Fruit fly (Drosophila melanogaster) whole organism, pupa: ENCODE results near the gene Galphaf.

Experiments
- CG10348 ChIP-seq: fragments of 200-800 bp; sonication (Bioruptor generic); IDR thresholded peaks from 2 replicates; pipeline ENCODE4 v1.3.6; 2022; ENCODE audit warnings: missing biosample characterization, missing genetic modification characterization
- CG12605 ChIP-seq: fragments of 200-800 bp; sonication (Bioruptor generic); IDR thresholded peaks from 2 replicates; pipeline ENCODE4 v1.3.6; 2022; ENCODE audit warnings: missing biosample characterization, missing genetic modification characterization
- CG13204 ChIP-seq: fragments of 200-800 bp; sonication (Bioruptor generic); optimal IDR thresholded peaks from 2 replicates; lab custom pipeline; 2018; ENCODE audit warnings: missing biosample characterization, mild to moderate bottlenecking, missing genetic modification characterization, moderate library complexity
- CG14655 ChIP-seq: fragments of 200-800 bp; sonication (Bioruptor generic); optimal IDR thresholded peaks from 3 replicates; lab custom pipeline; 2017; ENCODE audit warnings: mild to moderate bottlenecking, missing biosample characterization, missing genetic modification reagents, missing genetic modification characterization
- CG15710 ChIP-seq: fragments of 200-800 bp; sonication (Bioruptor generic); optimal IDR thresholded peaks from 2 replicates; lab custom pipeline; 2018; ENCODE audit warnings: missing biosample characterization, mild to moderate bottlenecking, missing genetic modification characterization, moderate library complexity
- CG17806 ChIP-seq: fragments of 200-800 bp; sonication (Bioruptor generic); optimal IDR thresholded peaks from 2 replicates; lab custom pipeline; 2018; ENCODE audit warnings: missing biosample characterization, mild to moderate bottlenecking, missing genetic modification characterization, moderate library complexity
- CG32121 ChIP-seq: fragments of 200-800 bp; sonication (Bioruptor generic); IDR thresholded peaks from 2 replicates; pipeline ENCODE4 v1.3.6; 2022; ENCODE audit warnings: missing biosample characterization, missing genetic modification characterization
- CG34367 ChIP-seq: fragments of 200-800 bp; sonication (Bioruptor generic); optimal IDR thresholded peaks from 2 replicates; lab custom pipeline; 2018; ENCODE audit warnings: missing biosample characterization, mild to moderate bottlenecking, missing genetic modification characterization
- CG4496 ChIP-seq: fragments of 200-800 bp; sonication (Bioruptor generic); IDR thresholded peaks from 3 replicates; pipeline ENCODE4 v1.3.6; 2022; ENCODE audit warnings: missing biosample characterization, missing genetic modification characterization
- CG8159 ChIP-seq: fragments of 200-800 bp; sonication (Bioruptor generic); optimal IDR thresholded peaks from 3 replicates; lab custom pipeline; 2018; ENCODE audit warnings: missing biosample characterization, mild to moderate bottlenecking, missing genetic modification characterization, moderate library complexity
- CG8301 ChIP-seq: fragments of 200-800 bp; sonication (Bioruptor generic); optimal IDR thresholded peaks from 2 replicates; lab custom pipeline; 2018; ENCODE audit warnings: missing biosample characterization, mild to moderate bottlenecking, missing genetic modification characterization
- CG9948 ChIP-seq: fragments of 200-800 bp; sonication (Bioruptor generic); optimal IDR thresholded peaks from 2 replicates; lab custom pipeline; 2018; ENCODE audit warnings: missing biosample characterization, mild to moderate bottlenecking, missing genetic modification characterization, moderate library complexity
- D1 ChIP-seq: fragments of 200-800 bp; sonication (Bioruptor generic); optimal IDR thresholded peaks from 2 replicates; lab custom pipeline; 2018; ENCODE audit warnings: missing biosample characterization, mild to moderate bottlenecking, missing genetic modification characterization, moderate library complexity
- EcR ChIP-seq: fragments of 200-800 bp; sonication (Bioruptor generic); optimal IDR thresholded peaks from 3 replicates; lab custom pipeline; 2019; ENCODE audit warnings: missing biosample characterization, missing genetic modification characterization, mild to moderate bottlenecking, moderate library complexity, missing genetic modification reagents
- Ets98B ChIP-seq: fragments of 200-800 bp; sonication (Bioruptor generic); IDR thresholded peaks from 2 replicates; pipeline ENCODE4 v1.3.6; 2022; ENCODE audit warnings: missing biosample characterization, missing genetic modification characterization
- Pif1A ChIP-seq: fragments of 200-800 bp; sonication (Bioruptor generic); optimal IDR thresholded peaks from 3 replicates; lab custom pipeline; 2016; ENCODE audit warnings: missing biosample characterization, missing genetic modification characterization
- Pif1B ChIP-seq: fragments of 200-800 bp; sonication (Bioruptor generic); optimal IDR thresholded peaks from 3 replicates; lab custom pipeline; 2016; ENCODE audit warnings: missing biosample characterization, missing genetic modification characterization
- Snoo ChIP-seq: fragments of 200-800 bp; sonication (Bioruptor generic); optimal IDR thresholded peaks from 3 replicates; lab custom pipeline; 2017; ENCODE audit warnings: missing biosample characterization, mild to moderate bottlenecking, missing genetic modification characterization, inconsistent platforms
- fd96Ca ChIP-seq: fragments of 200-800 bp; sonication (Bioruptor generic); IDR thresholded peaks from 3 replicates; pipeline ENCODE4 v1.3.6; 2022; ENCODE audit warnings: missing biosample characterization, missing genetic modification characterization
- gl ChIP-seq: fragments of 200-800 bp; sonication (Bioruptor generic); optimal IDR thresholded peaks from 2 replicates; lab custom pipeline; 2018; ENCODE audit warnings: missing biosample characterization, mild to moderate bottlenecking, missing genetic modification characterization
- rn ChIP-seq: fragments of 200-800 bp; sonication (Bioruptor generic); IDR thresholded peaks from 2 replicates; pipeline ENCODE4 v1.3.6; 2022; ENCODE audit warnings: missing biosample characterization, missing genetic modification characterization

Gene Galphaf

DNA sequence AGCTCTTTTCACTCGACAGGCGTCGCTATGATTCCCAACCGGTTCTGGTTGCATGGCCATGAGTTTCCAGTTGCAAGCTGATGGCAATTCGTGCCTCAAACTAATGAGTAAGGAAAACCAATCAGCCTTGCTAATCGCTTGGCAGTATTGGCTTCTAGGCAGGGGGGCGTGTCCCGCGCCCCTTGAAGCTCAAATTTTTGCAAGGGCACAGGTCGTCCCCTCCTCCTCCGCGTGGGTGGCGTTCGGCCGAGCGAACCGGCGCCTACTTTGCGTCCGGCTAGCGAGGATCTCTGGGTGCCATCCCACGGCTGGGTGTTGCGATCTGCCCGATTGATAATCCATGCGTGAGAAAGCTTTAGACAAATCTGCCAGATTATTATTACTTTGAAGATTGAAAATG, 14.1 kb downstream of the Galphaf start:
- no peak for TF ChIP-seq CG34367
- no peak for TF ChIP-seq CG8159 (tag; lab: Kevin White, UChicago)
- TF ChIP-seq gl (tag; lab: Kevin White, UChicago) = no peak
- no peak for TF ChIP-seq Pif1B
- TF ChIP-seq CG8301 (tag; lab: Kevin White, UChicago) = no peak
- no peak for TF ChIP-seq Snoo (tag; lab: Kevin White, UChicago)
- TF ChIP-seq rn = no peak
- TF ChIP-seq CG17806 (tag; lab: Kevin White, UChicago) = no peak
- TF ChIP-seq Ets98B (GFP tag; lab: Robert Waterston, UW) = no peak
- TF ChIP-seq CG4496 (GFP tag; lab: Robert Waterston, UW) = no peak
- TF ChIP-seq D1 = no peak
- no peak for TF ChIP-seq CG9948 (tag; lab: Kevin White, UChicago)
- TF ChIP-seq, all 21 proteins: peak for 0

DNA sequence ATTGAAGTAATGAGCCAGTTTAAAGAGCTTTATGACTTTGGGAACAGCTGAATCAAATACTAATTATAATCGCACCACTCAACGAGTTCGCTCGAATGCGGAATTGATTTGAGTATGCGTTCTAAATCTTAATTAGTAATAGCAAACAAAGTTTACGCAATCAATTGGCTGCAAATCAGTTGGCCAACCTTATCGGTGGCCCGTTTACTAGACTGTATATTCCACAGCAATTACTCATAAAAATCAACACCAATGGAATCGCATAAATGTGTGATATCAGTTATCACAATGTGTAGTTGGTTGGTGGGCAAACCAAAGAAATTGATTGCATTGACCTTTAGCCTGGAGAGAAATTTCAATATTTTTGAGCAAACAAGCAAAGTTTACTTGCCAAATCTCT, 15.2 kb downstream of the Galphaf start:
- TF ChIP-seq CG13204 (GFP tag; lab: Kevin White, UChicago) = no peak
- no peak for TF ChIP-seq Pif1B
- no peak for TF ChIP-seq CG17806 (tag; lab: Kevin White, UChicago)
- TF ChIP-seq CG15710 (tag; lab: Kevin White, UChicago) = no peak
- TF ChIP-seq fd96Ca (GFP tag; lab: Robert Waterston, UW) = no peak
- TF ChIP-seq CG12605 (GFP tag; lab: Robert Waterston, UW) = no peak
- TF ChIP-seq CG8301 (tag; lab: Kevin White, UChicago) = no peak
- TF ChIP-seq Snoo (tag; lab: Kevin White, UChicago) = no peak

DNA sequence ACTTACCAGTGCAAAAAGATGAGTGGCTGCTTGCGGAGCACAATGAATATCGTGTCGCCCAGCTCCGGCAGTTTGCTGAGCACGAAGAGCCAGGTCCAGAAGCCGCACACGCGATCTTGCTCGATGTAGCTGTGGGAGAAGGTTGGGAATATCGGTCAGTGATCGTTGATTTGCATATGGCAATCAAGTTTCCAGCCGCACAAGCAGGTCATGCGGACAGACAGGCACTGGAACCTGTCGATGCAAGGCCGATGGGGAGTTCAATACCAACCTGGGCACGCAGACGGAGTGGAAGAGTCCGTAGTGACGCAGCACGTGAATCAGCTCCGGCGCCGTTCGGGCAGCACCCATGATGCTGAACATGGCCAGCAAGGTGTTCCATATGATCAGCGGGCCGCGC, 16.6 kb downstream of the Galphaf start:
- no peak for TF ChIP-seq CG14655
- TF ChIP-seq CG34367 = no peak
- TF ChIP-seq CG13204 (GFP tag; lab: Kevin White, UChicago) = no peak
- TF ChIP-seq EcR (GFP tag; lab: Kevin White, UChicago) = peak; percentile 80
- TF ChIP-seq CG17806 (tag; lab: Kevin White, UChicago) = no peak

DNA sequence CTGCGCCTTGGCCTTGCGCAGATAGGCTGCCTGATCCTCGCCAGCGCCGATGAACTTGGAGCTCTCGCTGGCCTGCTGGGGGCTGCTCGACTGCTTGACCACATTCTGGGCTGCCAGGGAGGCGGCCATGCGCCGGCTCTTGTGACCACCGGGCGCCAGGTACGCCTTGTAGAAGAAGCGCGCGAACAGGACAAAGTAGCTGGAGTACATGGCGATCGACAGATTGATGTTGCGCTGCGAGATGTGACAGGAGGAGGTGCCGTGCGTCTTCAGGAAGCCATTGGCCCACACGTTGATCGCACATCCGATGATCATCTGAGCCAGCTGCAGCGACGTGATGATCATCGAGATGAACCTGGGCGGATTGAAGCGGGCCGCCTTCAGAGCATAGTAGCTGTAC, 17.7 kb downstream of the Galphaf start:
- no peak for TF ChIP-seq CG8301 (tag; lab: Kevin White, UChicago)
- TF ChIP-seq CG10348 (GFP tag; lab: Robert Waterston, UW) = no peak
- TF ChIP-seq CG15710 (tag; lab: Kevin White, UChicago) = no peak
- no peak for TF ChIP-seq CG32121
- TF ChIP-seq CG4496 (GFP tag; lab: Robert Waterston, UW) = no peak
- TF ChIP-seq Pif1A (GFP tag; lab: Kevin White, UChicago) = no peak
- no peak for TF ChIP-seq CG13204 (GFP tag; lab: Kevin White, UChicago)
- TF ChIP-seq, all 21 proteins: peak for 0

DNA sequence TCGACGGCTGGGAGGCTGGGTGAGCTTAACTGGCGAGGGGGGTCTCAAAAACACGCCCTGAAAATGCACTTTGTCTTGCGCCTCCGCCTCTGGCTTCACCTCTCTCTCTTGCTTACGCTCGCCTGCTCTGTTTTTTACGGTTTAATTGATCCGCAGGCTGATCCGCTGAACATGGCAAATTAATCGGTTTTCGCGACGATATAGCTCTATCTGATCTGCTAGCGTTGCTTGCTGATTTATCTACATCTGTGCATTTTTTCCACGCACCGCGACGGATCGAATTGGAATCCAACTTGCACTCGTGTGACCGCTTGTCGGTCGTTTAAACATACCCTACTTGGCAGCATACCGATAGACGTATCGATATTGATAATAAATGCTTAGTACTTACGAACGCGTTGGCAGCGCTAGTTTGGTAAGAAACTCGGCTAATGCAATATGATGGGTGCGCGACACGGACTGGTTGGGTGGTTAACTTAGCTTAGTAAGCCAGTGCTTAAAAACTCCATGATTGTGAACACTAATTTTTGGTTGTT, 20.1 kb downstream of the Galphaf start, which contains the start of gene Abl:
Gene Abl (minus strand): TSS at position 305 of the 536 bp plus-strand sequence.
- TF ChIP-seq CG13204 (GFP tag; lab: Kevin White, UChicago) (peak; percentile 47), CG32121 (peak; percentile 29; the same call in 1 of the 2 replicates), CG9948 (tag; lab: Kevin White, UChicago) (no peak), Pif1A (GFP tag; lab: Kevin White, UChicago) (no peak), fd96Ca (GFP tag; lab: Robert Waterston, UW) (no peak), CG8301 (tag; lab: Kevin White, UChicago) (no peak), CG15710 (tag; lab: Kevin White, UChicago) (no peak), Ets98B (GFP tag; lab: Robert Waterston, UW) (peak; percentile 65), gl (tag; lab: Kevin White, UChicago) (peak; percentile 38), D1 (peak; percentile 20), CG17806 (tag; lab: Kevin White, UChicago) (no peak), rn (no peak), CG12605 (GFP tag; lab: Robert Waterston, UW) (peak; percentile 72), CG8159 (tag; lab: Kevin White, UChicago) (peak; percentile 42), Snoo (tag; lab: Kevin White, UChicago) (peak; percentile 28), EcR (GFP tag; lab: Kevin White, UChicago) (peak; percentile 33), CG14655 (peak; percentile 29), Pif1B (no peak), CG10348 (GFP tag; lab: Robert Waterston, UW) (no peak), CG34367 (no peak), CG4496 (GFP tag; lab: Robert Waterston, UW) (0 out of 3 replicates have a peak, but pooled peaks have one; percentile 30)

DNA sequence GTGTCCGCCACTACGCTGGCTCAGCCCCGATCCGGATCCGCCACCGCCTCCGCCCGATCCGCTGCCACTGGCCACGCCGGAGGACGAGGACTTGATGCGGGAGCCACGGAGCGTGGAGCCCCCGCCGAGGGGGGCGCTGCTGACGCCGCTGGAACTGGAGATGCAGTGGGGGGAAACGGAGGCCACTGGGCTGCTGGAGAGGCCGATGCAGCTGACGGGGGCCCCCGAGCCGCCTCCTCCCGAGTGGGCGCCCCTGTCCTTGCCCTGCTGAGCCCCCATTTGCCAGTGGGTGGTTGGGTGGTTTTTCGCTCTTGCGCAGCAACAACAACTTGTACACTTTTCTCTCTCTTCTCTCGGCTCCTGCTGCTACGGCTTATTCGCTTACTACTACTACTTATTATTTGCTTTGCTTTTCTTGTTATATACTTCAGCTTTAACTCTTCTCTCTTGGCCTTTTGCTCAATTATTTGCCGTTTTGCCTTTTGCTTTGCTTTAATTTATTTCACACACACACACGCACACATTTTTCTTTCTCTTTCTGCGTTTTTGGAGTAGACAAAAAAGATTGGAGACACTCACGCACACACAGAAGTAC, 20.8 kb downstream of the Galphaf start:
- TF ChIP-seq Ets98B (GFP tag; lab: Robert Waterston, UW) (no peak), CG15710 (tag; lab: Kevin White, UChicago) (no peak), Pif1B (no peak), CG14655 (no peak), CG13204 (GFP tag; lab: Kevin White, UChicago) (peak; percentile 28), CG4496 (GFP tag; lab: Robert Waterston, UW) (peak; percentile 31; the same call in 1 of the 3 replicates), Snoo (tag; lab: Kevin White, UChicago) (no peak), EcR (GFP tag; lab: Kevin White, UChicago) (no peak), CG12605 (GFP tag; lab: Robert Waterston, UW) (no peak), fd96Ca (GFP tag; lab: Robert Waterston, UW) (peak; percentile 62; the same call in 1 of the 3 replicates), CG8301 (tag; lab: Kevin White, UChicago) (no peak), D1 (no peak), CG9948 (tag; lab: Kevin White, UChicago) (no peak), CG32121 (peak; percentile 37; the same call in 1 of the 2 replicates), Pif1A (GFP tag; lab: Kevin White, UChicago) (no peak), CG10348 (GFP tag; lab: Robert Waterston, UW) (no peak), CG34367 (no peak), CG8159 (tag; lab: Kevin White, UChicago) (no peak), gl (tag; lab: Kevin White, UChicago) (no peak), CG17806 (tag; lab: Kevin White, UChicago) (no peak), rn (0 out of 2 replicates have a peak, but pooled peaks have one; percentile 3)
